Worm (Caenorhabditis elegans): ENCODE results near the gene eat-17.
"Not testable (repeated sequence)": the region's sequence is repeated elsewhere in the genome, so short reads cannot be mapped to it uniquely, and the experiment has no call there.

The eat-17 gene

ce11 chrX:16456659-16457058, 40.0 kb upstream of the eat-17 start, which contains the start of gene nas-39 (continued):
- TF ChIP-seq pha-4 (GFP tag; IDR thresholded peaks at IDR 0.05) (no peak), pha-4 (tag; optimal IDR thresholded peaks at IDR 0.05) (no peak), set-16 (GFP tag; IDR thresholded peaks at IDR 0.05) (no peak), jun-1 (tag; optimal IDR thresholded peaks at IDR 0.05) (no peak), mep-1 (tag; optimal IDR thresholded peaks at IDR 0.05) (no peak), snpc-1.2 (GFP tag; IDR thresholded peaks at IDR 0.05) (no peak), Y48G9A.11 (GFP tag; IDR thresholded peaks at IDR 0.05) (no peak), F37D6.2 (tag; optimal IDR thresholded peaks at IDR 0.05) (no peak), nhr-28 (tag; optimal IDR thresholded peaks at IDR 0.05) (peak; percentile 72), ceh-32 (tag; optimal IDR thresholded peaks at IDR 0.05; ENCODE audit: poor library complexity) (no peak), snpc-4 (tag; optimal IDR thresholded peaks at IDR 0.05) (no peak), F10B5.3 (tag; optimal IDR thresholded peaks at IDR 0.05) (no peak), mes-2 (tag; optimal IDR thresholded peaks at IDR 0.05; ENCODE audit: poor library complexity, severe bottlenecking) (no peak), pqm-1 (tag; optimal IDR thresholded peaks at IDR 0.05) (peak; percentile 95), skn-1 (tag; optimal IDR thresholded peaks at IDR 0.05) (no peak), nhr-237 (tag; optimal IDR thresholded peaks at IDR 0.05) (no peak), arid-1 (GFP tag; conservative IDR thresholded peaks at IDR 0.05) (no peak), mxl-3 (GFP tag; optimal IDR thresholded peaks at IDR 0.05) (no peak), nhr-42 (GFP tag; IDR thresholded peaks at IDR 0.05) (no peak), hlh-11 (tag; optimal IDR thresholded peaks at IDR 0.05) (peak; percentile 46), nhr-77 (tag; optimal IDR thresholded peaks at IDR 0.05) (no peak), ceh-82 (tag; optimal IDR thresholded peaks at IDR 0.05) (no peak), ceh-28 (tag; optimal IDR thresholded peaks at IDR 0.05) (no peak), mxl-2 (GFP tag; conservative IDR thresholded peaks at IDR 0.05) (no peak), nhr-11 (tag; optimal IDR thresholded peaks at IDR 0.05) (no peak)

DNA sequence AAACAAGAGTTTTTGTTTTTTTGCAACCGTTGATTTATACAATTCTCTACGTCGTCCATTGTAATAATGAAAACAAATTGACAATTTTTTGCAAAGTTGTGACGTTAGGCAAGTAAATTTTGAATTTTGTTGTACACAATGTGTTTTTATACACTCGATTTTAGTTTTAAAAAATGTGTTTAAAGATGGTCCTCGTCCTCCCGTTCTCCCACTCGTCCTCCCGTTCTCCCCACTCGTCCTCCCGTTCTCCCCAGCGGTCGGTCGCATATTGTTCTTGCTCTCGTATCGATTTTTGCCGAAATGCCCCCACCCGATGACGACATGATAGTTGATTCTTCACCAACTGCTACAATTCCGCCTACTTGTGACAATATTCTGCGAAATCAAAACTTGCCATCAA, 35.0 kb upstream of the eat-17 start, which contains the start of gene F38E9.4:
TSS of gene F38E9.4 (plus strand) at position 301 of the 400 bp plus-strand sequence.
- not testable (repeated sequence) for TF ChIP-seq nhr-25 (tag; optimal IDR thresholded peaks at IDR 0.05; ENCODE audit: borderline replicate concordance, insufficient read depth); daf-8 (GFP tag; IDR thresholded peaks at IDR 0.05); mdt-29 (GFP tag; IDR thresholded peaks at IDR 0.05)

ce11 chrX:16451124-16451523, 34.5 kb upstream of the eat-17 start:
- TF ChIP-seq nhr-42 (GFP tag; IDR thresholded peaks at IDR 0.05) (no peak), unc-62 (GFP tag; optimal IDR thresholded peaks at IDR 0.05 in 1 of 2) (peak in 1 of 2 experiments; percentile 95), unc-62 (tag; optimal IDR thresholded peaks at IDR 0.05) (no peak)

- TF ChIP-seq ceh-62 (tag; optimal IDR thresholded peaks at IDR 0.05) = no peak
- TF ChIP-seq egl-43 (GFP tag; IDR thresholded peaks at IDR 0.05) = peak; percentile 40; the same call in 1 of the 2 replicates
- TF ChIP-seq snpc-1.2 (GFP tag; IDR thresholded peaks at IDR 0.05) = no peak
- TF ChIP-seq dmd-9 (GFP tag; IDR thresholded peaks at IDR 0.05) = no peak
- TF ChIP-seq set-16 (GFP tag; IDR thresholded peaks at IDR 0.05) = peak; percentile 47
- no peak for TF ChIP-seq ceh-82 (tag; optimal IDR thresholded peaks at IDR 0.05)
- no peak for TF ChIP-seq T20F7.1 (GFP tag; optimal IDR thresholded peaks at IDR 0.05)
- no peak for TF ChIP-seq ztf-7 (tag; optimal IDR thresholded peaks at IDR 0.05)
- no peak for TF ChIP-seq skn-1 (tag; optimal IDR thresholded peaks at IDR 0.05)
- TF ChIP-seq daf-16 (GFP tag; optimal IDR thresholded peaks at IDR 0.05) = no peak
- TF ChIP-seq daf-16 (tag; optimal IDR thresholded peaks at IDR 0.05) = no peak
- no peak for TF ChIP-seq ZK546.5 (tag; optimal IDR thresholded peaks at IDR 0.05)
- no peak for TF ChIP-seq ceh-20 (GFP tag; IDR thresholded peaks at IDR 0.05)
- no peak for TF ChIP-seq mxl-2 (GFP tag; conservative IDR thresholded peaks at IDR 0.05)
- TF ChIP-seq pqm-1 (tag; optimal IDR thresholded peaks at IDR 0.05) = no peak
Measured at ce11 chrX:16447116-16447515, 30.5 kb upstream of the eat-17 start.
